Worm (Caenorhabditis elegans) whole organism, L2 larva: Measurements from ENCODE around the gene rps-4.

ENCODE experiments used
- crh-2 ChIP-seq: sonication (generic microtip); optimal IDR thresholded peaks from 2 replicates; lab custom pipeline; 2017; ENCODE audit warnings: missing biosample characterization, missing genetic modification characterization
- nhr-11 ChIP-seq: fragments of 150-350 bp; optimal IDR thresholded peaks from 2 replicates; lab custom pipeline; 2014; ENCODE audit warnings: missing biosample characterization, missing genetic modification characterization

DNA sequence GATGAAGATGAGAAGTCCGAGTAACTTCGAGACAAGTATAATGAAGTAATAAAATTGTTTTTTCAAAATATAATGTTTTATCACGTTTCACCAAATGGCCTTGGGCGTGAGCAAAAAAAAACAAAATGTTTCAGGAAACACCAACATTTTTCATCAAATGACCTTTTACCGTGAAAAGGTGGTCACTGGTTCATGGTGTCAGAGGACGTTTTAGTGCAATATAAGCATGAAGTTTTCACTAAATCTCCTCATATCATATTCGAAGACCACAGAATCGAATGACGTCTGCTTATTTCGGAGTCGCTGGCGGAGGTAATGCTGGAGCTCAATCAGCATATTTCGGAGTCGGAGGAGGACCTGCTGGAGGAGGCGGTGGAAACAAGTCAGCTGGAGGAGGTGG lies 26.9 kb upstream of the rps-4 start, which contains the start of the genes ZC477.7 and ssq-3:
- no peak for TF ChIP-seq nhr-11 (tag; lab: Kevin White, UChicago)
- TF ChIP-seq crh-2 (tag; lab: Kevin White, UChicago), result no peak
